Worm (Caenorhabditis elegans) whole organism, midembryonic: ENCODE results near the gene lrpc-1.

Source experiments
- klf-2 ChIP-seq: fragments of 200-800 bp; sonication (Bioruptor generic); conservative IDR thresholded peaks from 2 replicates; pipeline ENCODE4 v1.3.6; 2022; ENCODE audit warnings: missing genetic modification reagents, missing genetic modification characterization, missing compliant biosample characterization
- ztf-29 ChIP-seq: fragments of 200-800 bp; sonication (Bioruptor generic); IDR thresholded peaks from 2 replicates; pipeline ENCODE4 v1.3.6; 2022; ENCODE audit warnings: missing genetic modification reagents, missing genetic modification characterization, missing compliant biosample characterization

DNA sequence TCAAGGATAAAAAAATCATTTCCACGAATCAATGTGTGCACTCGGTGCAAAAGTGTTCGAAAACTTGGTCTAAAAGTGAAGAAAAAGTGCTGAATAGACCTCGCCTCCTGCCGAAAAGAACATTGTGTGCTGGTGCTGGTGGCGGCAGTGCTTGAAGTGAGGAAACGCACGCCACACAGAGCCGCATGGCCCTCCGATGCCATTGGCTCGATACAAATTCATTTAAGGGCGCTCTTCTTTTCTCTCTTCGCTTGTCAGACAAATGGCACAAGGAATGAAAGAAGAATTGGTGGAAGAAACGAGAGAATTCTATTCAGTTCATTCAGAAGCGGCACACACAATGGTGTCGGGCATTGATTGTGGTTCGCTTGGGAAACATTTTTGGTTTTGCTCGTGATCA, 30.7 kb downstream of the lrpc-1 start:
- no peak for TF ChIP-seq klf-2 (GFP tag; lab: Robert Waterston, UW)
- no peak for TF ChIP-seq ztf-29 (GFP tag; lab: Robert Waterston, UW)
